Fruit fly (Drosophila melanogaster): ENCODE results near the gene Vps33B.

Vps33B gene

DNA sequence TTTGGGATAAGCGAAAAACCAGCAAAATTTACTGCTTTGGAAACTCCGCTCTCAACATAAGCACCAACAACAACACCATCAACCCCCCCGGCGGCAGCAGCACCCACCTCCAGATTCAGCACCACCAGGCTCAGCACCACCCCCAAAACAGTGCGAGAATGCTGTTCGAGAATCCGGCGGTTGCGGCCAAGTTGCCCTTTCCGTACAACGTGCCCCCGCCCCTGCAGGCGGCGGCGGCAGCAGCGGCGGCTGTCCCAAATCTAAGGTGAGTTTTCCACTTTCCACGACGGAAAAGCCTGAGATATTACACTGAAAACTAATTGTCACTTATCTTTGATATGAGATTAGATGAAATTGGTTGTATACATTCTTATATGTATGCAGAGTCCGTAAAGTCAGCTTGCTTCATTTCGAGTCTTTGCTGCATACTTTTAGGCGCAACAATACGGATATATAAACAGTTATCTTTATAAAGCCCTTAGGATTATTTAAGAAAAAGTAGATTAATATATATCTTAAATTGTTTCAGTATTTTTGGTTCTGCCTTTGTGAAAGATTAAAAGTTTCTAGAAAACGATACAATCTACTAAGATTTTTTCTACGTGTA is 46.3 kb downstream of the Vps33B start:
- TF ChIP-seq Myc (optimal IDR thresholded peaks at IDR 0.05): no peak
- no peak for TF ChIP-seq insv (optimal IDR thresholded peaks at IDR 0.05)
- peak; percentile 76 for TF ChIP-seq ttk (optimal IDR thresholded peaks at IDR 0.05)
- no peak for TF ChIP-seq psq (optimal IDR thresholded peaks at IDR 0.05)
- no peak for TF ChIP-seq h (optimal IDR thresholded peaks at IDR 0.05)
- TF ChIP-seq Sin3A (optimal IDR thresholded peaks at IDR 0.05): no peak

Measured in Kc167 (cell line).